Fruit fly (Drosophila melanogaster) Kc167 (cell line): Measurements from ENCODE around the gene TwdlQ.

Experiments
- insv ChIP-seq: fragments of >200 bp; optimal IDR thresholded peaks from 3 replicates; lab custom pipeline; 2018; ENCODE audit warnings: missing external identifiers
- ttk ChIP-seq: sonication (Bioruptor generic); optimal IDR thresholded peaks from 2 replicates; lab custom pipeline; 2017; ENCODE audit warnings: missing external identifiers

DNA sequence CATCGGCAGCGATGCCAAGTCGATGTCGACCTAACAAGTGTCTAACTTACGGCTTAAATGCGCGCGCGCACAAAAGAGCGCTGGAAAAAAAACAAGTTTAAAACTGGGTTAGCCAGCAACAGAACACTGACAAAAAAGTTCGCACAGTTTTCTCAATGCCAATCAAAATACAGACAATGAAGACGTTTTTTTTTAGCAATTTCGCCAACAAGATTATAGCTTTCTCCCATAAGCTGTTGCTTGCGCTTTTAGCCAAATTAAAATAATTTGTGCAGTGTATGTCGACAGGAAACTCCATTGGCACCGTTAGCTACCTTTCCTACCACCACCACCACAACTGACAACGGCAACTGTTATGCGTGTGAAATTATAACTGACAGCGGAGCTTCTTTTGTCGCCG, 38.8 kb downstream of the TwdlQ start:
- no peak for TF ChIP-seq ttk (lab: Kevin White, UChicago)
- TF ChIP-seq insv (lab: Kevin White, UChicago): no peak
